Fruit fly (Drosophila melanogaster): ENCODE results near the gene CG11837.
A peak's percentile ranks its signal among the peaks of the same experiment; 100 is the strongest.

Gene CG11837

DNA sequence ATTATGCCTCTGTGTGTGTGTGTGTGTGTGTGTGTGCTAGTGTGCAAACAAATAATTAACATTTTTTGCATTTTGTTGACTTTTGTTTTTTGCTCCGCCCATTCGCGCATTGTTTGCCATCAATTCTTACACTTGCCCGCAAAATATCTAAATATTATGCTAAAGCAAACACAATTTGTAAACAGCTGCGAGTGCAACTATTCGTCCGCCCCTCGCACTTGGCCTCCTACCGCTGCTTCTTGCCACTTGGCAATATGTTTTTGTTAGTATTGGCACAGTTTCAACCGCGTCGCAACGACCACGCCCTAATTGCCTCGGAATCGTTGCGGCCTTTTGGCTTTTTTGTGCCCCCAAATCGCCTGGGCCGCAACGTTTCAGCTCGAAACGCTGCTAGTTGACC, 28.3 kb downstream of the CG11837 start (continued):
- TF ChIP-seq Nf-YC (tag; optimal IDR thresholded peaks at IDR 0.05) (no peak), D19B (GFP tag; optimal IDR thresholded peaks at IDR 0.05) (no peak), disco-r (GFP tag; optimal IDR thresholded peaks at IDR 0.05) (no peak), gcm (GFP tag; optimal IDR thresholded peaks at IDR 0.05) (no peak), CG14710 (tag; optimal IDR thresholded peaks at IDR 0.05) (no peak), Xbp1 (GFP tag; optimal IDR thresholded peaks at IDR 0.05) (no peak), h (optimal IDR thresholded peaks at IDR 0.05) (no peak), CG13624 (GFP tag; optimal IDR thresholded peaks at IDR 0.05) (no peak), CG6272 (GFP tag; IDR thresholded peaks at IDR 0.05) (no peak), CrebB (tag; optimal IDR thresholded peaks at IDR 0.05) (no peak), HHEX (GFP tag; optimal IDR thresholded peaks at IDR 0.05) (no peak), tup (GFP tag; optimal IDR thresholded peaks at IDR 0.05) (no peak), CG4854 (GFP tag; optimal IDR thresholded peaks at IDR 0.05) (no peak), CG15011 (GFP tag; optimal IDR thresholded peaks at IDR 0.05) (no peak), CG11247 (GFP tag; IDR thresholded peaks at IDR 0.05) (no peak), crol (GFP tag; IDR thresholded peaks at IDR 0.05) (0 out of 2 replicates have a peak, but pooled peaks have one; percentile 28), schlank (tag; optimal IDR thresholded peaks at IDR 0.05) (no peak), CG15073 (GFP tag; optimal IDR thresholded peaks at IDR 0.05) (no peak), exex (tag; optimal IDR thresholded peaks at IDR 0.05) (no peak), Mad (GFP tag; optimal IDR thresholded peaks at IDR 0.05) (no peak), CG11456 (GFP tag; IDR thresholded peaks at IDR 0.05) (0 out of 3 replicates have a peak, but pooled peaks have one; percentile 14), Blimp-1 (GFP tag; optimal IDR thresholded peaks at IDR 0.05) (no peak), CG9609 (GFP tag; optimal IDR thresholded peaks at IDR 0.05) (no peak), CG10431 (GFP tag; optimal IDR thresholded peaks at IDR 0.05) (no peak), CG8359 (GFP tag; optimal IDR thresholded peaks at IDR 0.05; ENCODE audit: borderline replicate concordance) (no peak), CG3407 (GFP tag; optimal IDR thresholded peaks at IDR 0.05) (no peak), btn (GFP tag; optimal IDR thresholded peaks at IDR 0.05) (no peak), Fer3 (tag; optimal IDR thresholded peaks at IDR 0.05) (no peak), sob (GFP tag; IDR thresholded peaks at IDR 0.05) (0 out of 2 replicates have a peak, but pooled peaks have one; percentile 27), D (optimal IDR thresholded peaks at IDR 0.05) (no peak), D (GFP tag; optimal IDR thresholded peaks at IDR 0.05) (no peak), ems (GFP tag; optimal IDR thresholded peaks at IDR 0.05) (no peak), danr (GFP tag; IDR thresholded peaks at IDR 0.05) (no peak), CG5953 (GFP tag; IDR thresholded peaks at IDR 0.05) (0 out of 2 replicates have a peak, but pooled peaks have one; percentile 30), zfh2 (GFP tag; optimal IDR thresholded peaks at IDR 0.05) (no peak), nmo (GFP tag; optimal IDR thresholded peaks at IDR 0.05) (no peak), CG17359 (tag; optimal IDR thresholded peaks at IDR 0.05) (peak; percentile 15), CG8290 (GFP tag; optimal IDR thresholded peaks at IDR 0.05) (no peak), CG8290 (tag; optimal IDR thresholded peaks at IDR 0.05) (peak in 1 of 2 experiments; percentile 36), Xrp1 (GFP tag; IDR thresholded peaks at IDR 0.05) (no peak), cwo (GFP tag; optimal IDR thresholded peaks at IDR 0.05) (no peak), CG5245 (GFP tag; optimal IDR thresholded peaks at IDR 0.05) (no peak), ATbp (GFP tag; optimal IDR thresholded peaks at IDR 0.05) (peak; percentile 36), insv (GFP tag; optimal IDR thresholded peaks at IDR 0.05) (no peak), fd102C (GFP tag; optimal IDR thresholded peaks at IDR 0.05) (no peak), hb (GFP tag; IDR thresholded peaks at IDR 0.05; ENCODE audit: partially characterized antibody) (no peak), CG6254 (GFP tag; optimal IDR thresholded peaks at IDR 0.05) (no peak), CG11560 (tag; IDR thresholded peaks at IDR 0.05) (no peak), Dfd (GFP tag; optimal IDR thresholded peaks at IDR 0.05) (no peak), ttk (GFP tag; IDR thresholded peaks at IDR 0.05) (no peak), dati (GFP tag; IDR thresholded peaks at IDR 0.05) (no peak), Adf1 (GFP tag; IDR thresholded peaks at IDR 0.05) (no peak), mam (GFP tag; optimal IDR thresholded peaks at IDR 0.05) (no peak)

Data from whole organism, embryonic.